Fruit fly (Drosophila melanogaster) whole organism, prepupa: ENCODE data around the gene CG14423.

Experiments
- Blimp-1 ChIP-seq: fragments of 200-800 bp; sonication (Bioruptor generic); optimal IDR thresholded peaks from 3 replicates; lab custom pipeline; 2017; ENCODE audit warnings: missing biosample characterization, missing genetic modification characterization, mild to moderate bottlenecking, moderate library complexity, missing genetic modification reagents
- CG10631 ChIP-seq: fragments of 200-800 bp; sonication (Bioruptor generic); optimal IDR thresholded peaks from 2 replicates; lab custom pipeline; 2016; ENCODE audit warnings: missing biosample characterization, missing genetic modification characterization
- CG15336 ChIP-seq: fragments of 200-800 bp; sonication (Bioruptor generic); IDR thresholded peaks from 2 replicates; pipeline ENCODE4 v1.3.6; 2022; ENCODE audit warnings: missing biosample characterization, missing genetic modification characterization
- CG31627 ChIP-seq: fragments of 200-800 bp; sonication (Bioruptor generic); optimal IDR thresholded peaks from 3 replicates; lab custom pipeline; 2016; ENCODE audit warnings: missing biosample characterization, missing genetic modification characterization
- CG32006 ChIP-seq: fragments of 200-800 bp; sonication (Bioruptor generic); optimal IDR thresholded peaks from 3 replicates; lab custom pipeline; 2017; ENCODE audit warnings: missing biosample characterization, mild to moderate bottlenecking, missing genetic modification characterization
- CG3919 ChIP-seq: fragments of 200-800 bp; sonication (Bioruptor generic); optimal IDR thresholded peaks from 3 replicates; lab custom pipeline; 2016; ENCODE audit warnings: missing biosample characterization, missing genetic modification characterization
- CG4318 ChIP-seq: fragments of 200-800 bp; sonication (Bioruptor generic); optimal IDR thresholded peaks from 3 replicates; lab custom pipeline; 2017; ENCODE audit warnings: missing biosample characterization, mild to moderate bottlenecking, missing genetic modification characterization
- CG6163 ChIP-seq: fragments of 200-800 bp; sonication (Bioruptor generic); IDR thresholded peaks from 3 replicates; pipeline ENCODE4 v1.3.6; 2022; ENCODE audit warnings: missing biosample characterization, missing genetic modification characterization
- CG6276 ChIP-seq: fragments of 200-800 bp; sonication (Bioruptor generic); optimal IDR thresholded peaks from 2 replicates; lab custom pipeline; 2017; ENCODE audit warnings: missing biosample characterization, mild to moderate bottlenecking, missing genetic modification characterization
- CG6792 ChIP-seq: fragments of 200-800 bp; sonication (Bioruptor generic); optimal IDR thresholded peaks from 3 replicates; lab custom pipeline; 2016; ENCODE audit warnings: missing biosample characterization, missing genetic modification characterization
- CG6854 ChIP-seq: fragments of 200-800 bp; sonication (Bioruptor generic); optimal IDR thresholded peaks from 2 replicates; lab custom pipeline; 2017; ENCODE audit warnings: missing biosample characterization, mild to moderate bottlenecking, missing genetic modification characterization
- CG7368 ChIP-seq: fragments of 200-800 bp; sonication (Bioruptor generic); optimal IDR thresholded peaks from 3 replicates; lab custom pipeline; 2016; ENCODE audit warnings: missing biosample characterization, missing genetic modification characterization
- CG8119 ChIP-seq: fragments of 200-800 bp; sonication (Bioruptor generic); IDR thresholded peaks from 3 replicates; pipeline ENCODE4 v1.3.6; 2022; ENCODE audit warnings: missing biosample characterization, missing genetic modification characterization
- CG8319 ChIP-seq: fragments of 200-800 bp; sonication (Bioruptor generic); optimal IDR thresholded peaks from 3 replicates; lab custom pipeline; 2016; ENCODE audit warnings: missing biosample characterization, missing genetic modification characterization
- CG8632 ChIP-seq: fragments of 200-800 bp; sonication (Bioruptor generic); optimal IDR thresholded peaks from 3 replicates; lab custom pipeline; 2016; ENCODE audit warnings: missing biosample characterization, missing genetic modification characterization
- Eip75B ChIP-seq: fragments of 200-800 bp; sonication (Bioruptor generic); optimal IDR thresholded peaks from 3 replicates; lab custom pipeline; 2016; ENCODE audit warnings: missing biosample characterization, missing genetic modification characterization
- Eip78C ChIP-seq: fragments of 200-800 bp; sonication (Bioruptor generic); peaks from one replicate; lab custom pipeline; 2016; ENCODE audit warnings: missing biosample characterization, missing genetic modification characterization
- Ets96B ChIP-seq: fragments of 200-800 bp; optimal IDR thresholded peaks from 2 replicates; lab custom pipeline; 2019; ENCODE audit warnings: missing biosample characterization, mild to moderate bottlenecking, missing genetic modification characterization, moderate library complexity
- Gug ChIP-seq: fragments of 200-800 bp; sonication (Bioruptor generic); IDR thresholded peaks from 2 replicates; pipeline ENCODE4 v1.3.6; 2022; ENCODE audit warnings: missing biosample characterization, missing genetic modification characterization
- Hr38 ChIP-seq: sonication (Bioruptor generic); optimal IDR thresholded peaks from 2 replicates; lab custom pipeline; 2016; ENCODE audit warnings: missing biosample characterization, missing genetic modification characterization
- Hr39 ChIP-seq: fragments of 200-800 bp; sonication (Bioruptor generic); optimal IDR thresholded peaks from 2 replicates; lab custom pipeline; 2016; ENCODE audit warnings: missing biosample characterization, missing genetic modification characterization
- Lpt ChIP-seq: fragments of 200-800 bp; sonication (Bioruptor generic); optimal IDR thresholded peaks from 3 replicates; lab custom pipeline; 2016; ENCODE audit warnings: missing biosample characterization, missing genetic modification characterization
- Met ChIP-seq: fragments of 200-800 bp; sonication (Bioruptor generic); optimal IDR thresholded peaks from 3 replicates; lab custom pipeline; 2016; ENCODE audit warnings: missing biosample characterization, missing genetic modification characterization
- Sox14 ChIP-seq: fragments of 200-800 bp; sonication (Bioruptor generic); optimal IDR thresholded peaks from 3 replicates; lab custom pipeline; 2016; ENCODE audit warnings: missing biosample characterization, missing genetic modification characterization
- achi ChIP-seq: fragments of 200-800 bp; sonication (Bioruptor generic); optimal IDR thresholded peaks from 3 replicates; lab custom pipeline; 2016; ENCODE audit warnings: missing biosample characterization, missing genetic modification characterization
- acj6 ChIP-seq: fragments of 200-800 bp; sonication (Bioruptor generic); optimal IDR thresholded peaks from 3 replicates; lab custom pipeline; 2016; ENCODE audit warnings: missing biosample characterization, missing genetic modification characterization
- dac ChIP-seq: fragments of 200-800 bp; sonication (Bioruptor generic); optimal IDR thresholded peaks from 2 replicates; lab custom pipeline; 2017; ENCODE audit warnings: missing biosample characterization, mild to moderate bottlenecking, missing genetic modification characterization
- eg ChIP-seq: fragments of 200-800 bp; sonication (Bioruptor generic); IDR thresholded peaks from 3 replicates; pipeline ENCODE4 v1.3.6; 2022; ENCODE audit warnings: missing biosample characterization, missing genetic modification characterization
- esn ChIP-seq: fragments of 200-800 bp; sonication (Bioruptor generic); optimal IDR thresholded peaks from 2 replicates; lab custom pipeline; 2016; ENCODE audit warnings: missing biosample characterization, mild to moderate bottlenecking, missing genetic modification characterization, moderate library complexity
- fd85E ChIP-seq: fragments of 200-800 bp; sonication (Bioruptor generic); optimal IDR thresholded peaks from 3 replicates; lab custom pipeline; 2016; ENCODE audit warnings: missing biosample characterization, missing genetic modification characterization
- fkh ChIP-seq: fragments of 200-800 bp; sonication (Bioruptor generic); optimal IDR thresholded peaks from 3 replicates; lab custom pipeline; 2017; ENCODE audit warnings: missing biosample characterization, mild to moderate bottlenecking, missing genetic modification characterization, moderate library complexity
- pdm3 ChIP-seq: fragments of 200-800 bp; sonication (Bioruptor generic); optimal IDR thresholded peaks from 3 replicates; lab custom pipeline; 2016; ENCODE audit warnings: missing biosample characterization, missing genetic modification characterization
- salr ChIP-seq, 2 experiments: fragments of 200-800 bp; sonication (Bioruptor generic); optimal IDR thresholded peaks; 3 replicates each; lab custom pipeline; 2016 to 2018; ENCODE audit warnings: missing biosample characterization in 2 of 2, missing genetic modification characterization in 2 of 2, mild to moderate bottlenecking in 1 of 2
- spab ChIP-seq: fragments of 200-800 bp; sonication (Bioruptor generic); optimal IDR thresholded peaks from 2 replicates; lab custom pipeline; 2017; ENCODE audit warnings: missing biosample characterization, mild to moderate bottlenecking, missing genetic modification characterization, missing genetic modification reagents
- svp ChIP-seq: fragments of 200-800 bp; sonication (Bioruptor generic); peaks from one replicate; lab custom pipeline; 2016; ENCODE audit warnings: missing biosample characterization, missing genetic modification characterization
- topi ChIP-seq: fragments of 200-800 bp; sonication (Bioruptor generic); optimal IDR thresholded peaks from 3 replicates; lab custom pipeline; 2016; ENCODE audit warnings: missing biosample characterization, missing genetic modification characterization
- vri ChIP-seq: fragments of 200-800 bp; sonication (Bioruptor generic); optimal IDR thresholded peaks from 3 replicates; lab custom pipeline; 2016; ENCODE audit warnings: missing biosample characterization, mild to moderate bottlenecking, missing genetic modification characterization

Gene CG14423

dm6 chrX:2977857-2978473 is 32.8 kb downstream of the CG14423 start (continued):
- TF ChIP-seq Eip75B (GFP tag; lab: Kevin White, UChicago) = peak; percentile 66
- peak; percentile 54 for TF ChIP-seq Sox14
- TF ChIP-seq svp (GFP tag; lab: Kevin White, UChicago) = peak; percentile 89
- peak; percentile 69 for TF ChIP-seq CG3919 (GFP tag; lab: Kevin White, UChicago)
- TF ChIP-seq CG6163 = peak; percentile 76
- peak; percentile 40 for TF ChIP-seq Ets96B (tag; lab: Kevin White, UChicago)
- TF ChIP-seq CG8319 (GFP tag; lab: Kevin White, UChicago) = peak; percentile 43
- TF ChIP-seq CG7368 (GFP tag; lab: Kevin White, UChicago) = peak; percentile 41
- peak; percentile 37 for TF ChIP-seq dac (GFP tag; lab: Kevin White, UChicago)
- TF ChIP-seq fkh (GFP tag; lab: Kevin White, UChicago) = no peak
- peak; percentile 64 for TF ChIP-seq pdm3 (GFP tag; lab: Kevin White, UChicago)
- peak; percentile 83 for TF ChIP-seq CG15336 (GFP tag; lab: Robert Waterston, UW)

dm6 chrX:2980290-2980689 is 35.1 kb downstream of the CG14423 start:
- TF ChIP-seq CG15336 (GFP tag; lab: Robert Waterston, UW) (no peak), vri (GFP tag; lab: Kevin White, UChicago) (no peak), Hr39 (GFP tag; lab: Kevin White, UChicago) (no peak), topi (no peak), CG8119 (GFP tag; lab: Robert Waterston, UW) (no peak), CG8632 (no peak), pdm3 (GFP tag; lab: Kevin White, UChicago) (no peak), Met (GFP tag; lab: Kevin White, UChicago) (no peak), CG10631 (GFP tag; lab: Kevin White, UChicago) (no peak), Blimp-1 (GFP tag; lab: Kevin White, UChicago) (no peak), CG4318 (GFP tag; lab: Kevin White, UChicago) (no peak), acj6 (GFP tag; lab: Kevin White, UChicago) (no peak), Gug (GFP tag; lab: Robert Waterston, UW) (no peak), CG8319 (GFP tag; lab: Kevin White, UChicago) (no peak), fd85E (GFP tag; lab: Kevin White, UChicago) (no peak), spab (no peak), CG31627 (GFP tag; lab: Kevin White, UChicago) (no peak), CG6854 (no peak), svp (GFP tag; lab: Kevin White, UChicago) (no peak)

- TF ChIP-seq CG6276 (GFP tag; lab: Kevin White, UChicago) (no peak), CG32006 (GFP tag; lab: Kevin White, UChicago) (no peak), CG3919 (GFP tag; lab: Kevin White, UChicago) (no peak), Lpt (GFP tag; lab: Kevin White, UChicago) (no peak), Eip78C (GFP tag; lab: Kevin White, UChicago) (no peak), esn (GFP tag; lab: Kevin White, UChicago) (no peak), dac (GFP tag; lab: Kevin White, UChicago) (no peak), salr (GFP tag; optimal IDR thresholded peaks at IDR 0.05; lab: Kevin White, UChicago) (no peak), CG8119 (GFP tag; lab: Robert Waterston, UW) (no peak), CG6792 (GFP tag; lab: Kevin White, UChicago) (no peak), achi (GFP tag; lab: Kevin White, UChicago) (no peak), Eip75B (GFP tag; lab: Kevin White, UChicago) (no peak), eg (GFP tag; lab: Robert Waterston, UW) (no peak), Hr38 (GFP tag; lab: Kevin White, UChicago) (no peak)
Observed at dm6 chrX:2982441-2982995, 37.3 kb downstream of the CG14423 start.
